Worm (Caenorhabditis elegans): ENCODE data around the gene cest-32.
A peak's percentile ranks its signal among the peaks of the same experiment; 100 is the strongest.

cest-32 gene

DNA sequence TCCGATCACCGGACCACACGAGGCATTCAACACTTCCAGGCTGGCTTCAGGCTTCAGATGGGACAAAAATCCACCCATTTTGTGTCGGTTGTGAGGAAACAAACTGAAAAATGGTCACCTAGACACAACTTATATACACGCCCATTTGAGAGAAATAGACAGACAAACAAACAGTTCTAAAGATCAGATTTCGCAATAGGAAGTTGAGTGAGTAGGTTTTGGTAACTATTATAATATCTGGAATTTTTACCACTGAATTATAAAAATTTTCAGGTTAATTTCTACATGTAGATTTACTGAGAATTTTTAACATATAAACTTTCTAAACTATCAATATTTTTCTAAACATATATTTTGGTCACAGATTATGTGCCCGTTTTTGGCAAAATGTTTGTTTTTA lies at the start of gene cest-32:
Gene cest-32 (minus strand): TSS at position 115 of the 400 bp plus-strand sequence.
- TF ChIP-seq W03F9.2 (tag; optimal IDR thresholded peaks at IDR 0.05) (no peak), him-1 (tag; optimal IDR thresholded peaks at IDR 0.05) (no peak), dao-5 (tag; optimal IDR thresholded peaks at IDR 0.05) (no peak)

DNA sequence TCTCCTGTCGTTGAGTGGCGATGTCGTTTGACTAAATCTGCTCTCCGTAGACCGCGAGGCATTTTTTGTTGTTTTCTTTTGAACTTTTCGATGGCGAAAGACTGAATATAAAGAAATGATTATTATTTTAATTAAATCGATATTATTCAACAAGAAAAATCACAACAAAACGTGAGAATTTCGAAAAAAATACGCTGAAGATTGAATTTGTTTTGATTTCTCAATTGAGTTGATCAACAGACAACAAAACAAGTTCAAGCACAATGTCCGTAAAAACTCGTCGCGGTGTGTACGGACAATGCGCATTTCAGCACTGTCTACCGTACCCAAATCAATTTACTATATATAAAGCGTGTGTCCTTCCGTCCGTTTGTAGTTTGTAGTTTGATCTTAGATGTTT lies 44.3 kb upstream of the cest-32 start, which contains the start of gene B0238.9:
Gene B0238.9 (minus strand): TSS at position 101 of the 400 bp plus-strand sequence.
- TF ChIP-seq W03F9.2 (tag; optimal IDR thresholded peaks at IDR 0.05) (no peak), him-1 (tag; optimal IDR thresholded peaks at IDR 0.05) (no peak), dao-5 (tag; optimal IDR thresholded peaks at IDR 0.05) (no peak)

DNA sequence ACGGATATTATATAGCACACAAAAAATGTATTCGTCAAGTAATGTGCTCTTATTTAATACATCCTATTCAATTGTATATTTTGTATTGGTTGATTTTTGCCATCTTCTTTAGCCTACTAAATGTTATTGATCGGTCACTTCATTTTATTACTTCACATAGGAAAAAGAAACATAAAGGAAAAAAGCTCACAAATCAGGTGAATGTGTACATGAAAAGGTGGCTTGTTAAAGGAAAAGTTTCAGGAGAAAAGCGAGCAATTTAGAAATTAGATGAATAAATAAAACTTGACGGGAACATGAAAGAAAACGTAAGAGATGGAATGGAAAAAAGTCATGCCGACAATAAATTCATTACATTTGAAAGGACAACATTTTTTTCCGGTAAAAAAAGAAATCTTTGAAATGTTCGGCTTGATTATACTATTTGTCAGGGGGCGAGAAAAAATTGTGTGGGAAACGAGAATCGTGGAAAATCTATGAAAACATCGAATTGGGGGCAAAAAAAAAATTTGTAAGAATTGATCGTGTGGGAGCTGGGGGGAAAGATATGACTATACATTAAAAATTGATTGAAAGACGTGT lies 41.8 kb upstream of the cest-32 start:
- no peak for TF ChIP-seq dao-5 (tag; optimal IDR thresholded peaks at IDR 0.05)
- TF ChIP-seq him-1 (tag; optimal IDR thresholded peaks at IDR 0.05): no peak
- no peak for TF ChIP-seq W03F9.2 (tag; optimal IDR thresholded peaks at IDR 0.05)

DNA sequence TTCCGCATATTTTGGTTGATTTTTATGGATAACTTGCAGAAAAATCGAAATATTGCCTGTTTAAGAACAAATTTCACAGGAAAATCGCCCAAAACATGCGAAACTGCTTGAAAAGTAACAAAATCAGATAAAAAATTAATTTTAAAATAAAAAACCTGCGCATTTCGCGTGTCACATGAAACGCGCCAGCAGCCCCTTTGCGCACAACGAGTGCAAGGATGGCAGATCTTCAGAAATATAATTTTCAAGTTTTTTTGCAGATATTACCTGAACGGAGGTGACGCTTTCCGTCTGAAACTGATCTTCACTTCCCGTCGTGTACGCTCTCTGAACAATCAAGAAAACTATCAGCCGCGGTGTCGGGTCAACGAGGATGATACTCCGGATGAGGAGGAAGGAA lies 41.3 kb upstream of the cest-32 start:
- TF ChIP-seq W03F9.2 (tag; optimal IDR thresholded peaks at IDR 0.05) (peak; percentile 36), him-1 (tag; optimal IDR thresholded peaks at IDR 0.05) (no peak)

DNA sequence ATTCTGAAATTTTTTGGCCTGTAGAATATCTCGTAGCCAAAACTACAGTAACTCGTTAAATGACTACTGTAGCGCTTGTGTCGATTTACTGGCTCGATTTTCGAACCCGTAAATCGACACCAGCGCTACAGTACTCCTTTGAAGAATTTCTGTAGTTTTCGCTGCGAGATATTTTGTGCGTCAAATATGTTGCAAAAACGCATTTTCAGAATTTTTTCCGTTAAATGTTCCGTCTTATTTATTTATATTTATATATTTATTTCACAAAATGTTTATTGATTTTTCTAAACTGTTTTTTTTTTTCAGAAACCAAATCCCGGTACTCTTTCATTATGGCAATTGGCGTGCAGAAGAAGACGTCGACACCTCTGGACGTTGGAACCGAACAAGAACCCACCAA lies 40.1 kb upstream of the cest-32 start, which contains the start of gene natc-2:
Gene natc-2 (plus strand): TSS at position 301 of the 400 bp plus-strand sequence.
- no peak for TF ChIP-seq W03F9.2 (tag; optimal IDR thresholded peaks at IDR 0.05)
- TF ChIP-seq dao-5 (tag; optimal IDR thresholded peaks at IDR 0.05): no peak
- no peak for TF ChIP-seq him-1 (tag; optimal IDR thresholded peaks at IDR 0.05)

- no peak for TF ChIP-seq dao-5 (tag; optimal IDR thresholded peaks at IDR 0.05)
- TF ChIP-seq him-1 (tag; optimal IDR thresholded peaks at IDR 0.05): no peak
- no peak for TF ChIP-seq W03F9.2 (tag; optimal IDR thresholded peaks at IDR 0.05)
These were observed 39.5 kb upstream of the cest-32 start for ce11 chrV:5273241-5273640.

DNA sequence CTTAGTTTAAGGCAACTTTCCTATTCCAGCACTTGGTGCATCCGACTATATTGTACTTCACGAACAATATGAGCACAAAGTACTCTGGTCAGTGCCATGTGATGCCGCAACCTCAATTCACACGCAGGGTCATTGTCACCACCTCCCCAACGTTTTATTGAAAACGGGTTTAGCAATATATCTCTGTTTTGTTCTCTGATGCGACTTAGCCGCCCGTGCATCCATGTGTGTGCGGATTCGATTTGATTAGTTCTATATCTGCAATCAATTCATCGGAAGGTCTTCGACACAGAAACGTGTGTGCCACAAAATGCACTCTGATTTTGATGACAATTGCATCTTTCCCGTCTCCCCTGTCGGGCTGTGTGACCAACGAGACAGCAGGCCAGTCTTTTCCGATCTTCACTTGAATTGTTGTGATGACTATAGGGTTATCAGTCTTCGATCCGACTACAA lies 39.0 kb upstream of the cest-32 start:
- TF ChIP-seq him-1 (tag; optimal IDR thresholded peaks at IDR 0.05): no peak
- TF ChIP-seq dao-5 (tag; optimal IDR thresholded peaks at IDR 0.05): no peak

DNA sequence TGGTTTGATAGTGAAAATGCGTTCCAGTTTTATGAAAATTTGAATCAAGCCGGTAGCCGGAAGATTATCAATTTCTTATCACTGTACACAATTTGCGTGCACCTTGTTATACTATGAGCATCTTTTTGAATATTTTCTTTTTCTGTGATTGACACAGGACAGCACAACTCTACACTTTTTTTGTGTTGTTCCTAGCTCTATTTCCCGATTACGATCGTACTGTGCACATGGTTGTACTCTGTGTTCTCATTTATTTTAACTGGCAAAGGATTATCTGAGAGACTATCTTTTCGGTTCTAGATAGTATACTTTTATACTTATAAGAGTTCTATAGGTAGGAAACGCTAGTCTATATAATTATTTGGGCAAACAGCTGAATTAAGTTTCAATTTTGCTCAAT lies 38.3 kb upstream of the cest-32 start:
- TF ChIP-seq dao-5 (tag; optimal IDR thresholded peaks at IDR 0.05) (no peak), W03F9.2 (tag; optimal IDR thresholded peaks at IDR 0.05) (no peak), him-1 (tag; optimal IDR thresholded peaks at IDR 0.05) (no peak)

- TF ChIP-seq dao-5 (tag; optimal IDR thresholded peaks at IDR 0.05): no peak
- TF ChIP-seq him-1 (tag; optimal IDR thresholded peaks at IDR 0.05): no peak
- TF ChIP-seq W03F9.2 (tag; optimal IDR thresholded peaks at IDR 0.05): no peak
These were observed 37.8 kb upstream of the cest-32 start for ce11 chrV:5271487-5271886.

DNA sequence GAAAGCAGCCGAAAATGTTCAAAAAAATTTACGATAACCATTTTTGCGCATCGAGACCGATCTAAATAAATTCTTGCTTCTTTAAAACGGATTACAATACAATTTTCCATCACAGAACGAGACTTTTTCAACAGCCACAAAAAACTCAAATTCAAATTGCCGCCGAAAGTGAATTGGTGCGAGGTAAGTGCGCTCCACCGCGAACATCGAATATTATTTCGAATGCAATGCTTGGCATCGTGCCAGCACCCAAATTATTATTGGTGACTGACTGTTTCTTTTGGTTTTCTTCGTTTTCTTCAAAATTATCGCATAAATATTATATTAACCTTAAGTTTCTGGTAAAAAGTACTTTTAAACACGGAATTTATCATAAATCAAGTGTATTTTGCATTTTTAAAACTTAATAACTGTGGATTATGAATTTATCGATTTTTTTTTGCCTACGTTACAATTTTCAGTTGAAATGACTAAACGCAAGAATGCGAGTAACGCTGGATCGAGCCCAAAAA lies 35.4 kb upstream of the cest-32 start, which contains the start of gene penr-1:
Gene penr-1 (plus strand): TSS at position 462 of the 512 bp plus-strand sequence.
- TF ChIP-seq dao-5 (tag; optimal IDR thresholded peaks at IDR 0.05): no peak
- no peak for TF ChIP-seq him-1 (tag; optimal IDR thresholded peaks at IDR 0.05)

DNA sequence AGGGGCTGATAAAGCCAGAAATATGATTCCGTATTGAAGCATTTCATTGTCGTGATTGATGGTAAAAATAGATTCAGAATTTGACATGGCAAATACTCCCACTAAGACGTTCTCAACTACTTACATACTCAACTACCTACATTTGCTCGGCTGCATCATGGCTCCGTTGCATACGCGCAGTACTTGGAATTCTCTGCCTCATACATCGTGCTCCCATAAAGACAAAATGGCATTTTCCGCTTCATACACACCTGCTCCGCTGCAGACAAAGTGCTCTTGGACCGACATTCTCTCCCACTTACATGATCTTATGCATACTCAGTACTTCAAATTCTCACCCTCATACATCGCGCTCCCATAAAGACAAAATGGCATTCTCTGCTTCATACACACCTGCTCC lies 31.9 kb upstream of the cest-32 start, which contains the start of the genes srt-69 and B0238.12:
Gene srt-69 (minus strand): TSS at position 101 of the 400 bp plus-strand sequence.
Gene B0238.12 (plus strand): TSS at position 264 of the 400 bp plus-strand sequence.
- TF ChIP-seq dao-5 (tag; optimal IDR thresholded peaks at IDR 0.05) (no peak), him-1 (tag; optimal IDR thresholded peaks at IDR 0.05) (no peak), W03F9.2 (tag; optimal IDR thresholded peaks at IDR 0.05) (no peak)

DNA sequence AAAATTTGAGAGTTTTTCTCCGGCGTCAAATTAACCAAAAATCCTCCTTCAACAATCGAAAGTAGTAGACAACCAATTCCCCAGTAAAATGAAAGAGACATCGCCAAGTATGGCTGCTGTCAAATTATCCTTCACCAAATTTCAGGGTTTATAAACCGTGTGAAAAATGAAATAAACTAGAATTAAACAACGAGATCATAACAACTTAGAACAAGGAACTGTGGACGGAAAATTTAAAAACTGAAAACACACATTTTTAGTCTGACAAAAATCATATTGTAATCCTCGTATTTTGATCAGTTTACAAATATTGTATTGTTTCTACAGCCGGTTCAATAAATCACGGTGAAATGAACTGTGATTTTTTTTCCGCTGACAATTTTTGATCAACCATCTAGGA lies 29.3 kb upstream of the cest-32 start, which contains the start of gene cest-30:
Gene cest-30 (minus strand): TSS at position 101 of the 400 bp plus-strand sequence.
- no peak for TF ChIP-seq W03F9.2 (tag; optimal IDR thresholded peaks at IDR 0.05)
- no peak for TF ChIP-seq him-1 (tag; optimal IDR thresholded peaks at IDR 0.05)
- no peak for TF ChIP-seq dao-5 (tag; optimal IDR thresholded peaks at IDR 0.05)

DNA sequence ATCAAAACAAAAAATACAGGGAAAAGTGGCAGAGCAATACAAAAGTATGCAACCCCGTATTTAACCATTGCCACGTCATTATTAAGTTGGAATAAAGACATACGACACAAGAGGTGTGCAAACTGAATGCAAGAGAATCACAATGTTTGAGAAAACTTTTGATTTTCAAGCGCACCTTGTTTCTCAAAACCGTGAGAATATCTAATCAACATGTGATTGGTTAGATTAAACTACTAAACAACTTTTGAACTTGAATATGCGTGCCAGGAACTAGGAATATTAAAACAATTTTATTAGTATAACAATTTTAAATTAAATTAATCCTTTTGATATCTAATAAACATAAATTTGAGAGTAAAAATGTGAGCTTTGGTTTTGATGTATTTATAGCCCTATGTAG lies 25.8 kb upstream of the cest-32 start, which contains the start of gene srt-70:
Gene srt-70 (minus strand): TSS at position 101 of the 400 bp plus-strand sequence.
- TF ChIP-seq W03F9.2 (tag; optimal IDR thresholded peaks at IDR 0.05): no peak

DNA sequence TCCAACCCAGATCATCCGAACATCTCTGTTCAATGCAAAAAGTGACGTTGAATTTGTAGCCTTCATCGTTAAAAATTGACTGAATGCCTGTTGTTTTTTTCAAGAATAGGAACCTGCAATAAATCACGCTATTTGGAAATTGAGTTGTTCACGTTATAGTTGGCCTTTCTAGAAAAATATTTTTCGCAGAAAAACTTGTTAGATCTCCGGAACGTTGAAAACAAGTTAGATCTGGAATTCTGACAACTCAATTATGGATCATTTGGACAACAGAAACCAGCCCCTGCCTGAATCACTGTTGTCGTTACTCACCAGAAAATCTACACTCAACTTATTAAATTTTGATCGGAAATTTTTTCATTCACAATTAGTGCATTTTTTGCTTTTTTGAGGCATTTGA lies 23.7 kb upstream of the cest-32 start, which contains the start of gene srt-67:
Gene srt-67 (minus strand): TSS at position 101 of the 400 bp plus-strand sequence.
- TF ChIP-seq W03F9.2 (tag; optimal IDR thresholded peaks at IDR 0.05) (no peak), dao-5 (tag; optimal IDR thresholded peaks at IDR 0.05) (no peak), him-1 (tag; optimal IDR thresholded peaks at IDR 0.05) (no peak)
